Fruit fly (Drosophila melanogaster) whole organism, embryonic: ENCODE results near the gene Rbp.

ENCODE experiments used
- CG10209 ChIP-seq: fragments of 200-800 bp; sonication (Bioruptor generic); optimal IDR thresholded peaks from 3 replicates; lab custom pipeline; 2017; ENCODE audit warnings: missing biosample characterization, mild to moderate bottlenecking, missing genetic modification characterization, missing genetic modification reagents
- CG11085 ChIP-seq: fragments of 200-800 bp; sonication (Bioruptor generic); IDR thresholded peaks from 2 replicates; pipeline ENCODE4 v1.3.6; 2022; ENCODE audit warnings: missing biosample characterization, missing genetic modification characterization
- CG11398 ChIP-seq: fragments of 200-800 bp; sonication (Bioruptor generic); optimal IDR thresholded peaks from 2 replicates; lab custom pipeline; 2016; ENCODE audit warnings: missing biosample characterization, missing genetic modification characterization
- CG11695 ChIP-seq: fragments of 200-800 bp; sonication (Bioruptor generic); IDR thresholded peaks from 3 replicates; pipeline ENCODE4 v1.3.6; 2022; ENCODE audit warnings: missing biosample characterization, missing genetic modification characterization
- CG12104 ChIP-seq: fragments of 200-800 bp; sonication (Bioruptor generic); optimal IDR thresholded peaks from 3 replicates; lab custom pipeline; 2016; ENCODE audit warnings: missing biosample characterization, missing genetic modification characterization
- CG1233 ChIP-seq: fragments of 200-800 bp; sonication (Bioruptor generic); optimal IDR thresholded peaks from 4 replicates; lab custom pipeline; 2018; ENCODE audit warnings: missing biosample characterization, mild to moderate bottlenecking, missing genetic modification characterization
- CG13287 ChIP-seq: fragments of 200-800 bp; sonication (Bioruptor generic); IDR thresholded peaks from 2 replicates; pipeline ENCODE4 v1.3.6; 2022; ENCODE audit warnings: missing biosample characterization, missing genetic modification characterization; ENCODE audit not compliant: partially characterized antibody
- CG13424 ChIP-seq: fragments of 200-800 bp; sonication (Bioruptor generic); optimal IDR thresholded peaks from 2 replicates; lab custom pipeline; 2019; ENCODE audit warnings: missing biosample characterization, mild to moderate bottlenecking, missing genetic modification characterization, moderate library complexity
- CG17328 ChIP-seq: fragments of 200-800 bp; sonication (Bioruptor generic); IDR thresholded peaks from 2 replicates; pipeline ENCODE4 v1.3.6; 2022; ENCODE audit warnings: missing biosample characterization, missing genetic modification characterization
- CG17361 ChIP-seq: fragments of 200-800 bp; sonication (Bioruptor generic); IDR thresholded peaks from 3 replicates; pipeline ENCODE4 v1.3.6; 2022; ENCODE audit warnings: missing biosample characterization, missing genetic modification characterization
- CG17912 ChIP-seq: fragments of 200-800 bp; sonication (Bioruptor generic); optimal IDR thresholded peaks from 2 replicates; lab custom pipeline; 2018; ENCODE audit warnings: missing biosample characterization, mild to moderate bottlenecking, missing genetic modification characterization
- CG18011 ChIP-seq: fragments of 200-800 bp; sonication (Bioruptor generic); optimal IDR thresholded peaks from 2 replicates; lab custom pipeline; 2017; ENCODE audit warnings: missing biosample characterization, missing genetic modification characterization, mild to moderate bottlenecking, moderate library complexity, missing genotype
- CG2678 ChIP-seq: fragments of 200-800 bp; sonication (Bioruptor generic); optimal IDR thresholded peaks from 3 replicates; lab custom pipeline; 2019; ENCODE audit warnings: missing biosample characterization, mild to moderate bottlenecking, missing genetic modification characterization, moderate library complexity
- CG34224 ChIP-seq: fragments of 200-800 bp; sonication (Bioruptor generic); IDR thresholded peaks from 3 replicates; pipeline ENCODE4 v1.3.6; 2022; ENCODE audit warnings: missing biosample characterization, missing genetic modification characterization; ENCODE audit not compliant: partially characterized antibody
- CG42726 ChIP-seq: fragments of 200-800 bp; sonication (Bioruptor generic); IDR thresholded peaks from 2 replicates; pipeline ENCODE4 v1.3.6; 2022; ENCODE audit warnings: missing biosample characterization, missing genetic modification characterization; ENCODE audit not compliant: partially characterized antibody
- CG43689 ChIP-seq: fragments of 200-800 bp; sonication (Bioruptor generic); IDR thresholded peaks from 2 replicates; pipeline ENCODE4 v1.3.6; 2022; ENCODE audit warnings: missing biosample characterization, missing genetic modification characterization
- CG6683 ChIP-seq: fragments of 200-800 bp; sonication (Bioruptor generic); optimal IDR thresholded peaks from 2 replicates; lab custom pipeline; 2017; ENCODE audit warnings: missing biosample characterization, mild to moderate bottlenecking, missing genetic modification characterization, missing genetic modification reagents
- CG8924 ChIP-seq: fragments of 200-800 bp; optimal IDR thresholded peaks from 3 replicates; lab custom pipeline; 2019; ENCODE audit warnings: missing biosample characterization, mild to moderate bottlenecking, missing genetic modification characterization, moderate library complexity
- CG9215 ChIP-seq: fragments of 200-800 bp; sonication (Bioruptor generic); IDR thresholded peaks from 2 replicates; pipeline ENCODE4 v1.3.6; 2022; ENCODE audit warnings: missing biosample characterization, missing genetic modification characterization
- D19A ChIP-seq: fragments of 200-800 bp; optimal IDR thresholded peaks from 3 replicates; lab custom pipeline; 2019; ENCODE audit warnings: missing biosample characterization, mild to moderate bottlenecking, missing genetic modification characterization, moderate library complexity
- Dfd ChIP-seq, 2 experiments: fragments of >200 bp; optimal IDR thresholded peaks; 2 replicates each; lab custom pipeline; 2017; ENCODE audit warnings: missing biosample characterization in 2 of 2, missing genetic modification characterization in 2 of 2
- Ets97D ChIP-seq: fragments of 200-800 bp; sonication (Bioruptor generic); optimal IDR thresholded peaks from 3 replicates; lab custom pipeline; 2016; ENCODE audit warnings: missing biosample characterization, missing genetic modification characterization
- HmgZ ChIP-seq: fragments of 200-800 bp; sonication (Bioruptor generic); optimal IDR thresholded peaks from 2 replicates; lab custom pipeline; 2018; ENCODE audit warnings: missing biosample characterization, mild to moderate bottlenecking, missing genetic modification characterization
- Hr51 ChIP-seq, 2 experiments: fragments of 200-800 bp; sonication (Bioruptor generic); optimal IDR thresholded peaks; 2 replicates in 1 of 2; 3 replicates in 1 of 2; lab custom pipeline; 2016 to 2018; ENCODE audit warnings: missing biosample characterization in 2 of 2, missing genetic modification characterization in 2 of 2, mild to moderate bottlenecking in 1 of 2, moderate library complexity in 1 of 2
- Kr ChIP-seq: fragments of 200-800 bp; sonication (Bioruptor generic); optimal IDR thresholded peaks from 2 replicates; lab custom pipeline; 2017; ENCODE audit warnings: missing biosample characterization, mild to moderate bottlenecking, missing genetic modification characterization
- Lim3 ChIP-seq: fragments of 200-800 bp; sonication (Bioruptor generic); IDR thresholded peaks from 2 replicates; pipeline ENCODE4 v1.3.6; 2022; ENCODE audit warnings: missing biosample characterization, missing genetic modification characterization
- Max ChIP-seq: fragments of 200-800 bp; sonication (Bioruptor generic); optimal IDR thresholded peaks from 2 replicates; lab custom pipeline; 2016; ENCODE audit warnings: missing biosample characterization, mild to moderate bottlenecking, missing genetic modification characterization
- Mrtf ChIP-seq: fragments of 200-800 bp; sonication (Bioruptor generic); IDR thresholded peaks from 3 replicates; pipeline ENCODE4 v1.3.6; 2022; ENCODE audit warnings: missing biosample characterization, missing genetic modification characterization
- NK7.1 ChIP-seq: fragments of 200-800 bp; sonication (Bioruptor generic); optimal IDR thresholded peaks from 3 replicates; lab custom pipeline; 2016; ENCODE audit warnings: missing biosample characterization, missing genetic modification characterization
- Opbp ChIP-seq: fragments of 200-800 bp; sonication (Bioruptor generic); IDR thresholded peaks from 3 replicates; pipeline ENCODE4 v1.3.6; 2022; ENCODE audit warnings: missing biosample characterization, missing genetic modification characterization; ENCODE audit not compliant: partially characterized antibody
- Poxn ChIP-seq: fragments of 200-800 bp; sonication (Bioruptor generic); IDR thresholded peaks from 2 replicates; pipeline ENCODE4 v1.3.6; 2022; ENCODE audit warnings: missing biosample characterization, missing genetic modification characterization
- Sin3A ChIP-seq: fragments of >200 bp; optimal IDR thresholded peaks from 2 replicates; lab custom pipeline; 2018
- ac ChIP-seq: fragments of 200-800 bp; sonication (Bioruptor generic); optimal IDR thresholded peaks from 3 replicates; lab custom pipeline; 2017; ENCODE audit warnings: missing biosample characterization, mild to moderate bottlenecking, missing genetic modification characterization
- dm ChIP-seq: fragments of 200-800 bp; sonication (Bioruptor generic); optimal IDR thresholded peaks from 3 replicates; lab custom pipeline; 2016; ENCODE audit warnings: missing biosample characterization, missing genetic modification characterization
- dmrt99B ChIP-seq: fragments of 200-800 bp; sonication (Bioruptor generic); optimal IDR thresholded peaks from 2 replicates; lab custom pipeline; 2018; ENCODE audit warnings: missing biosample characterization, mild to moderate bottlenecking, missing genetic modification characterization, moderate library complexity
- gem ChIP-seq: fragments of 200-800 bp; sonication (Bioruptor generic); optimal IDR thresholded peaks from 2 replicates; lab custom pipeline; 2019; ENCODE audit warnings: missing biosample characterization, mild to moderate bottlenecking, missing genetic modification characterization, moderate library complexity
- hbn ChIP-seq: fragments of 200-800 bp; sonication (Bioruptor generic); IDR thresholded peaks from 2 replicates; pipeline ENCODE4 v1.3.6; 2022; ENCODE audit warnings: missing biosample characterization, missing genetic modification characterization; ENCODE audit not compliant: partially characterized antibody
- ind ChIP-seq: fragments of 200-800 bp; sonication (Bioruptor generic); optimal IDR thresholded peaks from 3 replicates; lab custom pipeline; 2016; ENCODE audit warnings: missing biosample characterization, missing genetic modification characterization
- lilli ChIP-seq: fragments of 200-800 bp; sonication (Bioruptor generic); optimal IDR thresholded peaks from 3 replicates; lab custom pipeline; 2016; ENCODE audit warnings: missing biosample characterization, missing genetic modification characterization
- lmd ChIP-seq: fragments of 200-800 bp; sonication (Bioruptor generic); IDR thresholded peaks from 2 replicates; pipeline ENCODE4 v1.3.6; 2022; ENCODE audit warnings: missing biosample characterization, missing genetic modification characterization
- nerfin-2 ChIP-seq: fragments of 200-800 bp; sonication (Bioruptor generic); IDR thresholded peaks from 2 replicates; pipeline ENCODE4 v1.3.6; 2022; ENCODE audit warnings: missing biosample characterization, missing genetic modification characterization; ENCODE audit not compliant: partially characterized antibody
- nmo ChIP-seq: fragments of 200-800 bp; sonication (Bioruptor generic); optimal IDR thresholded peaks from 2 replicates; lab custom pipeline; 2018; ENCODE audit warnings: missing biosample characterization, mild to moderate bottlenecking, missing genetic modification characterization, moderate library complexity
- nom ChIP-seq: fragments of 200-800 bp; sonication (Bioruptor generic); optimal IDR thresholded peaks from 2 replicates; lab custom pipeline; 2017; ENCODE audit warnings: missing biosample characterization, missing genetic modification characterization, mild to moderate bottlenecking, moderate library complexity, missing genetic modification reagents
- pan ChIP-seq, 4 experiments: fragments of >200 bp in 3 of 4; fragments of 200-800 bp in 1 of 4; sonication (Bioruptor generic) in 1 of 4; optimal IDR thresholded peaks in 3 of 4; IDR thresholded peaks in 1 of 4; 2 replicates each; pipeline versions ENCODE4 v1.3.6 to Lab custom; 2017 to 2022; ENCODE audit warnings: missing biosample characterization in 2 of 4, missing genetic modification characterization in 2 of 4, mixed read lengths in 1 of 4
- pnt ChIP-seq: fragments of 200-800 bp; sonication (Bioruptor generic); optimal IDR thresholded peaks from 3 replicates; lab custom pipeline; 2016; ENCODE audit warnings: missing biosample characterization, missing genetic modification characterization
- pum ChIP-seq: fragments of 200-800 bp; sonication (Bioruptor generic); optimal IDR thresholded peaks from 2 replicates; lab custom pipeline; 2016; ENCODE audit warnings: missing biosample characterization, missing genetic modification characterization
- repo ChIP-seq: fragments of 200-800 bp; sonication (Bioruptor generic); optimal IDR thresholded peaks from 2 replicates; lab custom pipeline; 2016; ENCODE audit warnings: missing biosample characterization, missing genetic modification characterization
- ro ChIP-seq: fragments of 200-800 bp; sonication (Bioruptor generic); IDR thresholded peaks from 2 replicates; pipeline ENCODE4 v1.3.6; 2022; ENCODE audit warnings: missing biosample characterization, missing genetic modification characterization
- unpg ChIP-seq: fragments of 200-800 bp; sonication (Bioruptor generic); optimal IDR thresholded peaks from 3 replicates; lab custom pipeline; 2018; ENCODE audit warnings: missing biosample characterization, mild to moderate bottlenecking, missing genetic modification characterization, moderate library complexity
- yki ChIP-seq: fragments of >200 bp; optimal IDR thresholded peaks from 3 replicates; lab custom pipeline; 2018
- zfh2 ChIP-seq: fragments of 200-800 bp; sonication (Bioruptor generic); optimal IDR thresholded peaks from 2 replicates; lab custom pipeline; 2016; ENCODE audit warnings: missing biosample characterization, missing genetic modification characterization

Rbp gene

dm6 chr3R:15346018-15346383, 28.4 kb upstream of the Rbp start, which contains the start of the genes Surf4 and CG31301 (continued):
- peak; percentile 5 for TF ChIP-seq lilli (GFP tag; lab: Kevin White, UChicago)
- TF ChIP-seq dm (GFP tag; lab: Kevin White, UChicago), result peak; percentile 91
- no peak for TF ChIP-seq CG10209
- peak; percentile 2 for TF ChIP-seq HmgZ
- peak; percentile 87; the same call in 2 of the 3 replicates for TF ChIP-seq Opbp (GFP tag; lab: Robert Waterston, UW)
- TF ChIP-seq ac (GFP tag; lab: Kevin White, UChicago), result no peak
- no peak for TF ChIP-seq CG9215 (GFP tag; lab: Robert Waterston, UW)
- TF ChIP-seq NK7.1 (GFP tag; lab: Kevin White, UChicago), result no peak
- TF ChIP-seq gem, result no peak
- peak; percentile 71 for TF ChIP-seq CG13287 (GFP tag; lab: Robert Waterston, UW)
- no peak for TF ChIP-seq repo (GFP tag; lab: Kevin White, UChicago)
- no peak for TF ChIP-seq CG1233
- no peak for TF ChIP-seq CG11695 (GFP tag; lab: Robert Waterston, UW)
- TF ChIP-seq ind (GFP tag; lab: Kevin White, UChicago), result no peak
- no peak for TF ChIP-seq pnt
- no peak for TF ChIP-seq Lim3 (GFP tag; lab: Robert Waterston, UW)
- peak; percentile 39 for TF ChIP-seq Sin3A (lab: Kevin White, UChicago)
- TF ChIP-seq CG18011 (GFP tag; lab: Kevin White, UChicago), result no peak
- no peak for TF ChIP-seq Kr (GFP tag; lab: Kevin White, UChicago)
- no peak for TF ChIP-seq pum (GFP tag; lab: Kevin White, UChicago)
- no peak for TF ChIP-seq CG11398
- no peak for TF ChIP-seq dmrt99B
- TF ChIP-seq Mrtf (GFP tag; lab: Robert Waterston, UW), result no peak
- TF ChIP-seq nmo (GFP tag; lab: Kevin White, UChicago), result no peak
- TF ChIP-seq CG43689 (GFP tag; lab: Robert Waterston, UW), result no peak
- TF ChIP-seq CG17328 (GFP tag; lab: Robert Waterston, UW), result no peak
- no peak for TF ChIP-seq ro (GFP tag; lab: Robert Waterston, UW)
- no peak for TF ChIP-seq zfh2
- no peak for TF ChIP-seq nom (GFP tag; lab: Kevin White, UChicago)
- TF ChIP-seq CG42726 (GFP tag; lab: Robert Waterston, UW), result peak; percentile 29; the same call in 1 of the 2 replicates
- no peak for TF ChIP-seq D19A (tag; lab: Kevin White, UChicago)
- TF ChIP-seq CG11085 (GFP tag; lab: Robert Waterston, UW), result no peak
- TF ChIP-seq CG34224 (GFP tag; lab: Robert Waterston, UW), result peak; percentile 64
- no peak for TF ChIP-seq CG12104 (GFP tag; lab: Kevin White, UChicago)
- no peak for TF ChIP-seq Dfd (GFP tag; optimal IDR thresholded peaks at IDR 0.05; lab: Kevin White, UChicago)
- peak; percentile 77 for TF ChIP-seq nerfin-2
- no peak for TF ChIP-seq lmd (GFP tag; lab: Robert Waterston, UW)
- no peak for TF ChIP-seq CG8924
- peak; percentile 71 for TF ChIP-seq Ets97D (GFP tag; lab: Kevin White, UChicago)
- TF ChIP-seq Hr51 (GFP tag; optimal IDR thresholded peaks at IDR 0.05; lab: Kevin White, UChicago), result no peak
- no peak for TF ChIP-seq Max (GFP tag; lab: Kevin White, UChicago)
- no peak for TF ChIP-seq Poxn (GFP tag; lab: Robert Waterston, UW)
- no peak for TF ChIP-seq CG6683 (GFP tag; lab: Kevin White, UChicago)
- no peak; the same call in 1 of the 2 replicates for TF ChIP-seq hbn (GFP tag; lab: Robert Waterston, UW)
- peak; percentile 6 for TF ChIP-seq unpg (GFP tag; lab: Kevin White, UChicago)
- no peak for TF ChIP-seq pan (optimal IDR thresholded peaks at IDR 0.05; lab: Kevin White, UChicago)
- no peak for TF ChIP-seq pan (GFP tag; optimal IDR thresholded peaks at IDR 0.05 in 1 of 2, IDR thresholded peaks at IDR 0.05 in 1 of 2)
- no peak for TF ChIP-seq yki (lab: Kevin White, UChicago)
- no peak for TF ChIP-seq CG2678 (tag; lab: Kevin White, UChicago)
- TF ChIP-seq CG17361, result no peak
- TF ChIP-seq CG13424 (tag; lab: Kevin White, UChicago), result no peak
- no peak for TF ChIP-seq CG17912 (GFP tag; lab: Kevin White, UChicago)
